Fruit fly (Drosophila melanogaster): ENCODE data around the gene Mzt1.

DNA sequence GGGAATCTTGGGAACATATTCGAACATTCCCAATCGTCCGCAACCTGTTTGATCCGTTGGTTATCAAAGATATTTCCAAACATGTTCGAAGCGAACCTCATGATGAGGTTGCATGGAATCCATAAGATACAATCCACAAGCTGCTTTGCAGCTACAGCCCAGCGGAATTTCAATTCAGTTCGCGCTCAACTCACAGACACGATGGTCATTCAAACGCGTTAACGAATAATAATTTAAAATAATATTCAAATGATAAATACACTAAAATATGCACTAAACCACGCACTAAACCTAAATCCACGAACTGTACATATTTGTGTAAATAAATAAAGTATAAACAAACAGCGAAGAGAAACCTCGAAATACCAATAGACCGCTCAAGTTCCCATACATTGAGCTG lies 1.2 kb upstream of the Mzt1 start:
- TF ChIP-seq Dfd (GFP tag; optimal IDR thresholded peaks at IDR 0.05) (no peak), h (GFP tag; optimal IDR thresholded peaks at IDR 0.05) (peak; percentile 42), br (GFP tag; optimal IDR thresholded peaks at IDR 0.05) (no peak), CrebA (GFP tag; optimal IDR thresholded peaks at IDR 0.05; ENCODE audit: borderline replicate concordance) (no peak), N (GFP tag; optimal IDR thresholded peaks at IDR 0.05) (no peak), dmrt93B (GFP tag; optimal IDR thresholded peaks at IDR 0.05) (no peak)

Measured in whole organism, wandering third instar larva.